Worm (Caenorhabditis elegans) whole organism, L2 larva: ENCODE results near the gene F46C5.4.

Source experiments
- C34F6.9 ChIP-seq: fragments of 150-350 bp; optimal IDR thresholded peaks from 2 replicates; lab custom pipeline; 2014; ENCODE audit warnings: missing biosample characterization, missing genetic modification characterization
- F13H6.1 ChIP-seq: sonication (generic microtip); optimal IDR thresholded peaks from 2 replicates; lab custom pipeline; 2016; ENCODE audit warnings: missing genetic modification characterization, missing compliant biosample characterization
- alr-1 ChIP-seq: fragments of 150-350 bp; optimal IDR thresholded peaks from 2 replicates; lab custom pipeline; 2014; ENCODE audit warnings: missing biosample characterization, missing genetic modification characterization
- aly-2 ChIP-seq: fragments of 150-350 bp; optimal IDR thresholded peaks from 2 replicates; lab custom pipeline; 2014; ENCODE audit warnings: missing biosample characterization, missing genetic modification characterization
- ama-1 ChIP-seq: fragments of 150-350 bp; optimal IDR thresholded peaks from 2 replicates; lab custom pipeline; 2018; ENCODE audit warnings: inconsistent platforms
- blmp-1 ChIP-seq: sonication (generic microtip); optimal IDR thresholded peaks from 2 replicates; lab custom pipeline; 2017; ENCODE audit warnings: missing genetic modification characterization, mild to moderate bottlenecking, missing compliant biosample characterization, antibody characterized with exemption, moderate library complexity; ENCODE audit not compliant: insufficient read depth
- ceh-16 ChIP-seq: fragments of 150-350 bp; optimal IDR thresholded peaks from 2 replicates; lab custom pipeline; 2014; ENCODE audit warnings: missing biosample characterization, missing genetic modification characterization
- crh-2 ChIP-seq: sonication (generic microtip); optimal IDR thresholded peaks from 2 replicates; lab custom pipeline; 2017; ENCODE audit warnings: missing biosample characterization, missing genetic modification characterization
- dmd-4 ChIP-seq: sonication (generic microtip); optimal IDR thresholded peaks from 2 replicates; lab custom pipeline; 2017; ENCODE audit warnings: missing biosample characterization, missing genetic modification characterization
- egl-27 ChIP-seq: sonication (generic microtip); optimal IDR thresholded peaks from 3 replicates; lab custom pipeline; 2017; ENCODE audit warnings: missing biosample characterization, missing genetic modification reagents, missing genetic modification characterization
- elt-1 ChIP-seq: fragments of 150-350 bp; optimal IDR thresholded peaks from 2 replicates; lab custom pipeline; 2014; ENCODE audit warnings: missing biosample characterization, missing genetic modification characterization
- gmeb-1 ChIP-seq: fragments of 150-350 bp; optimal IDR thresholded peaks from 2 replicates; lab custom pipeline; 2014; ENCODE audit warnings: missing biosample characterization, missing genetic modification characterization
- lin-11 ChIP-seq: fragments of 150-350 bp; sonication (generic microtip); optimal IDR thresholded peaks from 2 replicates; lab custom pipeline; 2014; ENCODE audit warnings: missing biosample characterization, missing genetic modification characterization, inconsistent platforms, mixed read lengths
- lin-13 ChIP-seq: fragments of 150-350 bp; optimal IDR thresholded peaks from 2 replicates; lab custom pipeline; 2014; ENCODE audit warnings: missing biosample characterization, missing genetic modification reagents, missing genetic modification characterization
- lin-39 ChIP-seq: fragments of 150-350 bp; optimal IDR thresholded peaks from 2 replicates; lab custom pipeline; 2014; ENCODE audit warnings: missing biosample characterization, missing genetic modification reagents, missing genetic modification characterization
- lsy-2 ChIP-seq, 2 experiments: fragments of 150-350 bp in 1 of 2; sonication (generic microtip) in 1 of 2; optimal IDR thresholded peaks; 2 replicates each; lab custom pipeline; 2014 to 2017; ENCODE audit warnings: missing biosample characterization in 2 of 2, missing genetic modification characterization in 2 of 2
- mab-5 ChIP-seq: fragments of 150-350 bp; optimal IDR thresholded peaks from 2 replicates; lab custom pipeline; 2014; ENCODE audit warnings: missing biosample characterization, missing genetic modification characterization
- mbf-1 ChIP-seq: sonication (generic microtip); optimal IDR thresholded peaks from 2 replicates; lab custom pipeline; 2017; ENCODE audit warnings: missing biosample characterization, missing genetic modification characterization
- mdl-1 ChIP-seq, 2 experiments: fragments of 150-350 bp in 1 of 2; sonication (generic microtip) in 1 of 2; optimal IDR thresholded peaks; 2 replicates each; lab custom pipeline; 2017; ENCODE audit warnings: missing biosample characterization in 2 of 2, missing genetic modification characterization in 2 of 2
- nhr-10 ChIP-seq: sonication (generic microtip); optimal IDR thresholded peaks from 2 replicates; lab custom pipeline; 2017; ENCODE audit warnings: missing biosample characterization, missing genetic modification characterization
- nhr-11 ChIP-seq: fragments of 150-350 bp; optimal IDR thresholded peaks from 2 replicates; lab custom pipeline; 2014; ENCODE audit warnings: missing biosample characterization, missing genetic modification characterization
- nhr-12 ChIP-seq: fragments of 150-350 bp; optimal IDR thresholded peaks from 2 replicates; lab custom pipeline; 2014; ENCODE audit warnings: missing biosample characterization, missing genetic modification characterization
- nhr-129 ChIP-seq: fragments of 150-350 bp; optimal IDR thresholded peaks from 2 replicates; lab custom pipeline; 2014; ENCODE audit warnings: missing biosample characterization, missing genetic modification characterization
- nhr-21 ChIP-seq: fragments of 150-350 bp; optimal IDR thresholded peaks from 2 replicates; lab custom pipeline; 2014; ENCODE audit warnings: missing biosample characterization, missing genetic modification characterization
- nhr-23 ChIP-seq: fragments of 150-350 bp; optimal IDR thresholded peaks from 2 replicates; lab custom pipeline; 2014; ENCODE audit warnings: missing biosample characterization, missing genetic modification reagents, missing genetic modification characterization
- nhr-237 ChIP-seq: fragments of 150-350 bp; optimal IDR thresholded peaks from 2 replicates; lab custom pipeline; 2014; ENCODE audit warnings: missing biosample characterization, missing genetic modification characterization
- nhr-25 ChIP-seq: fragments of 150-350 bp; sonication (generic microtip); optimal IDR thresholded peaks from 3 replicates; lab custom pipeline; 2014; ENCODE audit warnings: missing biosample characterization, missing genetic modification characterization
- nhr-6 ChIP-seq: fragments of 150-350 bp; optimal IDR thresholded peaks from 2 replicates; lab custom pipeline; 2014; ENCODE audit warnings: missing biosample characterization, missing genetic modification characterization
- nhr-77 ChIP-seq: fragments of 150-350 bp; optimal IDR thresholded peaks from 2 replicates; lab custom pipeline; 2014; ENCODE audit warnings: missing biosample characterization, missing genetic modification characterization
- peb-1 ChIP-seq: fragments of 150-350 bp; optimal IDR thresholded peaks from 2 replicates; lab custom pipeline; 2014; ENCODE audit warnings: missing biosample characterization, missing genetic modification characterization
- sem-4 ChIP-seq: fragments of 150-350 bp; optimal IDR thresholded peaks from 2 replicates; lab custom pipeline; 2014; ENCODE audit warnings: missing biosample characterization, missing genetic modification reagents, missing genetic modification characterization
- sma-3 ChIP-seq: sonication (generic microtip); optimal IDR thresholded peaks from 2 replicates; lab custom pipeline; 2016; ENCODE audit warnings: missing genetic modification reagents, missing genetic modification characterization, missing compliant biosample characterization
- sma-9 ChIP-seq, 2 experiments: fragments of 150-350 bp in 1 of 2; sonication (generic microtip) in 1 of 2; optimal IDR thresholded peaks; 2 replicates each; lab custom pipeline; 2014 to 2016; ENCODE audit warnings: missing genetic modification characterization in 2 of 2, mild to moderate bottlenecking in 1 of 2, missing biosample characterization in 1 of 2, missing compliant biosample characterization in 1 of 2, missing genetic modification reagents in 1 of 2, moderate library complexity in 1 of 2
- unc-39 ChIP-seq: fragments of 150-350 bp; optimal IDR thresholded peaks from 2 replicates; lab custom pipeline; 2014; ENCODE audit warnings: missing biosample characterization, missing genetic modification characterization
- unc-55 ChIP-seq: fragments of 150-350 bp; sonication (generic microtip); optimal IDR thresholded peaks from 3 replicates; lab custom pipeline; 2014; ENCODE audit warnings: missing biosample characterization, missing genetic modification reagents, missing genetic modification characterization
- unc-62 ChIP-seq: fragments of 150-350 bp; optimal IDR thresholded peaks from 2 replicates; lab custom pipeline; 2014; ENCODE audit warnings: missing biosample characterization, missing genetic modification reagents, missing genetic modification characterization
- zag-1 ChIP-seq: fragments of 150-350 bp; optimal IDR thresholded peaks from 2 replicates; lab custom pipeline; 2014; ENCODE audit warnings: missing biosample characterization, missing genetic modification characterization
- ztf-1 ChIP-seq: fragments of 200-800 bp; sonication (Bioruptor generic); conservative IDR thresholded peaks from 2 replicates; pipeline ENCODE4 v1.3.6; 2022; ENCODE audit warnings: missing genetic modification characterization, missing compliant biosample characterization
- ztf-11 ChIP-seq: sonication (generic microtip); optimal IDR thresholded peaks from 2 replicates; lab custom pipeline; 2017; ENCODE audit warnings: missing biosample characterization, missing genetic modification characterization
- ztf-4 ChIP-seq: fragments of 150-350 bp; optimal IDR thresholded peaks from 2 replicates; lab custom pipeline; 2014; ENCODE audit warnings: missing biosample characterization, missing genetic modification characterization

F46C5.4 gene

ce11 chrII:8818257-8818656 lies 17.6 kb upstream of the F46C5.4 start:
- TF ChIP-seq nhr-21 (peak; percentile 92), blmp-1 (peak; percentile 71), crh-2 (tag; lab: Kevin White, UChicago) (peak; percentile 22), alr-1 (tag; lab: Kevin White, UChicago) (no peak), F13H6.1 (tag; lab: Kevin White, UChicago) (peak; percentile 2), ztf-1 (no peak), egl-27 (tag; lab: Kevin White, UChicago) (peak; percentile 61), mab-5 (tag; lab: Kevin White, UChicago) (no peak), unc-62 (GFP tag; lab: Kevin White, UChicago) (no peak), nhr-25 (peak; percentile 88), ama-1 (lab: Kevin White, UChicago) (peak; percentile 71), nhr-77 (tag; lab: Kevin White, UChicago) (no peak), nhr-6 (tag; lab: Kevin White, UChicago) (no peak), mbf-1 (tag; lab: Kevin White, UChicago) (no peak), ztf-11 (tag; lab: Kevin White, UChicago) (no peak), sma-3 (GFP tag; lab: Kevin White, UChicago) (peak; percentile 81), gmeb-1 (tag; lab: Kevin White, UChicago) (peak; percentile 14), mdl-1 (tag; optimal IDR thresholded peaks at IDR 0.05; lab: Kevin White, UChicago) (peak; percentile 34 to 47), ztf-4 (tag; lab: Kevin White, UChicago) (no peak), zag-1 (tag; lab: Kevin White, UChicago) (no peak), lin-11 (tag; lab: Kevin White, UChicago) (no peak), peb-1 (tag; lab: Kevin White, UChicago) (no peak), sma-9 (GFP tag; optimal IDR thresholded peaks at IDR 0.05; lab: Kevin White, UChicago) (peak; percentile 93), sma-9 (tag; optimal IDR thresholded peaks at IDR 0.05; lab: Kevin White, UChicago) (no peak), dmd-4 (tag; lab: Kevin White, UChicago) (no peak), lin-13 (GFP tag; lab: Kevin White, UChicago) (no peak), lsy-2 (tag; optimal IDR thresholded peaks at IDR 0.05; lab: Kevin White, UChicago) (peak in 1 of 2 experiments; percentile 29), nhr-237 (tag; lab: Kevin White, UChicago) (no peak), unc-39 (no peak), nhr-23 (tag; lab: Kevin White, UChicago) (no peak), nhr-129 (tag; lab: Kevin White, UChicago) (no peak)

ce11 chrII:8818978-8819896 lies 16.6 kb upstream of the F46C5.4 start, which contains the start of gene F46C5.10:
Gene F46C5.10, minus strand, starts transcription at chrII:8819028.
- no peak for TF ChIP-seq ama-1 (lab: Kevin White, UChicago)
- TF ChIP-seq nhr-25 = peak; percentile 84
- peak; percentile 40 for TF ChIP-seq sma-9 (GFP tag; optimal IDR thresholded peaks at IDR 0.05; lab: Kevin White, UChicago)
- no peak for TF ChIP-seq sma-9 (tag; optimal IDR thresholded peaks at IDR 0.05; lab: Kevin White, UChicago)
- TF ChIP-seq sma-3 (GFP tag; lab: Kevin White, UChicago) = peak; percentile 8
- TF ChIP-seq nhr-21 = peak; percentile 67
- TF ChIP-seq lsy-2 (tag; optimal IDR thresholded peaks at IDR 0.05; lab: Kevin White, UChicago) = peak in 1 of 2 experiments; percentile 38
- no peak for TF ChIP-seq crh-2 (tag; lab: Kevin White, UChicago)
- peak; percentile 14 for TF ChIP-seq lin-13 (GFP tag; lab: Kevin White, UChicago)

ce11 chrII:8820126-8820972 lies 15.5 kb upstream of the F46C5.4 start:
- no peak for TF ChIP-seq lin-13 (GFP tag; lab: Kevin White, UChicago)
- no peak for TF ChIP-seq ceh-16 (tag; lab: Kevin White, UChicago)
- peak; percentile 78 for TF ChIP-seq sma-9 (GFP tag; optimal IDR thresholded peaks at IDR 0.05; lab: Kevin White, UChicago)
- no peak for TF ChIP-seq sma-9 (tag; optimal IDR thresholded peaks at IDR 0.05; lab: Kevin White, UChicago)
- TF ChIP-seq nhr-77 (tag; lab: Kevin White, UChicago) = no peak
- peak; percentile 10 for TF ChIP-seq blmp-1
- TF ChIP-seq peb-1 (tag; lab: Kevin White, UChicago) = no peak
- TF ChIP-seq nhr-23 (tag; lab: Kevin White, UChicago) = no peak
- TF ChIP-seq nhr-129 (tag; lab: Kevin White, UChicago) = peak; percentile 1
- no peak for TF ChIP-seq unc-62 (GFP tag; lab: Kevin White, UChicago)
- no peak for TF ChIP-seq mbf-1 (tag; lab: Kevin White, UChicago)
- TF ChIP-seq ztf-4 (tag; lab: Kevin White, UChicago) = peak; percentile 39
- no peak for TF ChIP-seq nhr-12
- peak; percentile 93 for TF ChIP-seq ama-1 (lab: Kevin White, UChicago)
- TF ChIP-seq nhr-10 (tag; lab: Kevin White, UChicago) = no peak
- no peak for TF ChIP-seq mdl-1 (tag; optimal IDR thresholded peaks at IDR 0.05; lab: Kevin White, UChicago)
- TF ChIP-seq nhr-237 (tag; lab: Kevin White, UChicago) = no peak
- no peak for TF ChIP-seq F13H6.1 (tag; lab: Kevin White, UChicago)
- TF ChIP-seq unc-55 (GFP tag; lab: Kevin White, UChicago) = no peak
- no peak for TF ChIP-seq nhr-6 (tag; lab: Kevin White, UChicago)
- TF ChIP-seq C34F6.9 = no peak
- no peak for TF ChIP-seq dmd-4 (tag; lab: Kevin White, UChicago)
- no peak for TF ChIP-seq mab-5 (tag; lab: Kevin White, UChicago)
- no peak for TF ChIP-seq ztf-1
- TF ChIP-seq aly-2 (tag; lab: Kevin White, UChicago) = no peak
- TF ChIP-seq ztf-11 (tag; lab: Kevin White, UChicago) = no peak
- TF ChIP-seq lsy-2 (tag; optimal IDR thresholded peaks at IDR 0.05; lab: Kevin White, UChicago) = no peak
- TF ChIP-seq sem-4 = no peak
- no peak for TF ChIP-seq unc-39
- no peak for TF ChIP-seq nhr-11 (tag; lab: Kevin White, UChicago)
- no peak for TF ChIP-seq elt-1 (tag; lab: Kevin White, UChicago)
- no peak for TF ChIP-seq lin-39 (tag; lab: Kevin White, UChicago)
